Worm (Caenorhabditis elegans) whole organism, L3 larva: ENCODE measurements around the gene K11G9.5.

Experiments used
- aly-2 ChIP-seq: fragments of 150-350 bp; optimal IDR thresholded peaks from 2 replicates; lab custom pipeline; 2014; ENCODE audit warnings: missing biosample characterization, missing genetic modification characterization
- elt-1 ChIP-seq: fragments of 150-350 bp; optimal IDR thresholded peaks from 2 replicates; lab custom pipeline; 2014; ENCODE audit warnings: missing biosample characterization, missing genetic modification characterization
- elt-3 ChIP-seq, 3 experiments: fragments of 150-350 bp in 1 of 3; sonication (generic microtip) in 2 of 3; optimal IDR thresholded peaks; 2 replicates in 2 of 3; 4 replicates in 1 of 3; lab custom pipeline; 2014 to 2017; ENCODE audit warnings: missing biosample characterization in 3 of 3, missing genetic modification characterization in 3 of 3
- jun-1 ChIP-seq: fragments of 150-350 bp; optimal IDR thresholded peaks from 2 replicates; lab custom pipeline; 2014; ENCODE audit warnings: missing biosample characterization, missing genetic modification reagents, missing genetic modification characterization
- nhr-12 ChIP-seq: fragments of 150-350 bp; optimal IDR thresholded peaks from 2 replicates; lab custom pipeline; 2014; ENCODE audit warnings: missing biosample characterization, missing genetic modification characterization
- pha-4 ChIP-seq: fragments of 150-350 bp; optimal IDR thresholded peaks from 2 replicates; lab custom pipeline; 2014; ENCODE audit warnings: missing biosample characterization, missing genetic modification reagents, missing genetic modification characterization

DNA sequence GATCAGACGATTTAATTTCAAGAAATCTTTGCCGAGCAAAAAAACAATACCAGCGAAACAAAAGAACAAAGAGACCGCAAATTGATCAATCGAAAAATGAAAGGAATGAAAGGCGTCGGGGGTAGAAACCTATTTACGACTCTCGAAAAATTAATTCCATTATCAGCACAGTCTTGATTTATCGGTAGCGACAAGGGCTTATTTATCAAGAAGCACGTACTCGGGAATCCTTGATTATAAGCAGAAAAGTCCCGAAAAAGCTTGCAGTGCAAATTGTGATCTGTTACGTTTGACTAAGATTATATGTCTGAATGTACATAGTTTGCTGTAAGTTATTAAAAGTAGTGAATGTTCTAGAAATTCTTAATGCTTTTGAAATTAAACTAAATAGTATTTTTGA, 21.7 kb downstream of the K11G9.5 start:
- TF ChIP-seq pha-4 (tag; lab: Kevin White, UChicago) (no peak), nhr-12 (tag; lab: Kevin White, UChicago) (no peak), aly-2 (no peak), elt-1 (tag; lab: Kevin White, UChicago) (no peak), jun-1 (tag; lab: Kevin White, UChicago) (no peak), elt-3 (tag; optimal IDR thresholded peaks at IDR 0.05; lab: Kevin White, UChicago) (no peak)
